Fruit fly (Drosophila melanogaster) ovary, adult (tissue): Measurements from ENCODE around the gene CG5013.

Experiments used
- CG17801 ChIP-seq: fragments of 200-800 bp; optimal IDR thresholded peaks from 2 replicates; lab custom pipeline; 2019; ENCODE audit warnings: missing biosample characterization, mild to moderate bottlenecking, missing genetic modification characterization, moderate library complexity; ENCODE audit not compliant: partially characterized antibody

The CG5013 gene

dm6 chr3R:16049369-16049768, at the start of gene CG5013, which contains the start of gene IKKbeta:
Gene CG5013, plus strand, starts transcription at chr3R:16049670.
Gene IKKbeta, minus strand, starts transcription at chr3R:16049421.
- TF ChIP-seq CG17801: peak; percentile 72

dm6 chr3R:16004015-16004414, 45.5 kb upstream of the CG5013 start:
- peak; percentile 59 for TF ChIP-seq CG17801

- peak; percentile 8 for TF ChIP-seq CG17801
Observed at dm6 chr3R:16004691-16005474, 44.6 kb upstream of the CG5013 start.

- TF ChIP-seq CG17801: peak; percentile 18
Observed at dm6 chr3R:16005943-16006342, 43.5 kb upstream of the CG5013 start.

dm6 chr3R:16006806-16007556, 42.5 kb upstream of the CG5013 start:
- no peak for TF ChIP-seq CG17801

- TF ChIP-seq CG17801: no peak
Observed at dm6 chr3R:16008300-16008699, 41.2 kb upstream of the CG5013 start.

dm6 chr3R:16009030-16009429, 40.4 kb upstream of the CG5013 start, which contains the start of gene GATAe:
Gene GATAe, plus strand, starts transcription at chr3R:16009105.
- TF ChIP-seq CG17801: no peak

dm6 chr3R:16010009-16010505, 39.4 kb upstream of the CG5013 start:
- TF ChIP-seq CG17801: no peak

dm6 chr3R:16011698-16012332, 37.7 kb upstream of the CG5013 start:
- TF ChIP-seq CG17801: peak; percentile 34

dm6 chr3R:16013580-16013979, 35.9 kb upstream of the CG5013 start:
- no peak for TF ChIP-seq CG17801

dm6 chr3R:16014573-16014972, 34.9 kb upstream of the CG5013 start:
- no peak for TF ChIP-seq CG17801

- no peak for TF ChIP-seq CG17801
Observed at dm6 chr3R:16022005-16022404, 27.5 kb upstream of the CG5013 start.

dm6 chr3R:16023627-16024026, 25.8 kb upstream of the CG5013 start:
- no peak for TF ChIP-seq CG17801

- TF ChIP-seq CG17801: no peak
Observed at dm6 chr3R:16024110-16024509, 25.4 kb upstream of the CG5013 start.

dm6 chr3R:16025587-16026223, 23.8 kb upstream of the CG5013 start, which contains the start of gene pnr:
Gene pnr, plus strand, starts transcription at chr3R:16026079.
- TF ChIP-seq CG17801: peak; percentile 9

- no peak for TF ChIP-seq CG17801
Observed at dm6 chr3R:16028651-16029050, 20.8 kb upstream of the CG5013 start.
